Worm (Caenorhabditis elegans): ENCODE measurements around the gene F14F8.9.

F14F8.9 gene

DNA sequence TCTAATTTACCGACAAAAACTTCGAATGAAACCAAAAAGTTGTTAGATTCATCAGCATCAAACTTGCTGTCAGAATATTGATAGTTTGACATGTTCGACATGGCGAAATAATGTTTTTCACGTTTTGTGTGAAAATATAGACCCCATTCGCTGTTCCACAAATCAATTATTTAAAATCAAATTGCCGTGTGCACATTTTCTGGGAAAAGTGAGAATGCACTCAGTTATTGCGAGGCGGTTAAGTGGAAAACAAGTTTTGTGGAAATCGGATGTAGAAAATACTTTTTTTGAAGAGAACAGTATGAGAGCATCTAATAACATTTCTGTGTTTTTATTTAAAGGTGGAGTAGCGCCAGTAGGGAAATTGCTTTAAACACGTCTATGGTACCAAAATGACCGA is 25.4 kb upstream of the F14F8.9 start, which contains the start of gene srw-42:
Gene srw-42 (minus strand): TSS at position 101 of the 400 bp plus-strand sequence.
- no peak for TF ChIP-seq scrt-1 (GFP tag; IDR thresholded peaks at IDR 0.05)
- no peak for TF ChIP-seq F13C5.2 (tag; optimal IDR thresholded peaks at IDR 0.05)
- no peak for TF ChIP-seq ceh-13 (GFP tag; optimal IDR thresholded peaks at IDR 0.05)
- no peak for TF ChIP-seq aly-1 (tag; optimal IDR thresholded peaks at IDR 0.05)
- no peak for TF ChIP-seq ama-1 (optimal IDR thresholded peaks at IDR 0.05)
- no peak for TF ChIP-seq flt-1 (GFP tag; IDR thresholded peaks at IDR 0.05)
- TF ChIP-seq B0310.2 (tag; optimal IDR thresholded peaks at IDR 0.05): no peak
- TF ChIP-seq tbx-37 (GFP tag; conservative IDR thresholded peaks at IDR 0.05): no peak
- TF ChIP-seq tra-4 (tag; optimal IDR thresholded peaks at IDR 0.05): no peak
- no peak for TF ChIP-seq ets-7 (tag; optimal IDR thresholded peaks at IDR 0.05)
- no peak for TF ChIP-seq hnd-1 (tag; optimal IDR thresholded peaks at IDR 0.05)
- TF ChIP-seq tbx-11 (GFP tag; IDR thresholded peaks at IDR 0.05): no peak
- no peak for TF ChIP-seq sea-1 (GFP tag; conservative IDR thresholded peaks at IDR 0.05)
- TF ChIP-seq pes-1 (GFP tag; IDR thresholded peaks at IDR 0.05): no peak
- TF ChIP-seq ceh-36 (tag; optimal IDR thresholded peaks at IDR 0.05): no peak
- no peak for TF ChIP-seq hmbx-1 (tag; optimal IDR thresholded peaks at IDR 0.05)

ce11 chrV:16692988-16693387 is 24.6 kb upstream of the F14F8.9 start:
- TF ChIP-seq hmg-4 (GFP tag; optimal IDR thresholded peaks at IDR 0.05) (no peak), hnd-1 (tag; optimal IDR thresholded peaks at IDR 0.05) (no peak), ceh-36 (tag; optimal IDR thresholded peaks at IDR 0.05) (no peak), tbx-11 (GFP tag; IDR thresholded peaks at IDR 0.05) (no peak), B0310.2 (tag; optimal IDR thresholded peaks at IDR 0.05) (no peak), ceh-13 (GFP tag; optimal IDR thresholded peaks at IDR 0.05) (no peak), ama-1 (optimal IDR thresholded peaks at IDR 0.05) (no peak), ets-7 (tag; optimal IDR thresholded peaks at IDR 0.05) (no peak)

- TF ChIP-seq tra-4 (tag; optimal IDR thresholded peaks at IDR 0.05): no peak
- TF ChIP-seq scrt-1 (GFP tag; IDR thresholded peaks at IDR 0.05): no peak
- no peak for TF ChIP-seq ceh-13 (GFP tag; optimal IDR thresholded peaks at IDR 0.05)
- TF ChIP-seq tbx-11 (GFP tag; IDR thresholded peaks at IDR 0.05): no peak
- no peak for TF ChIP-seq ama-1 (optimal IDR thresholded peaks at IDR 0.05)
- TF ChIP-seq aly-1 (tag; optimal IDR thresholded peaks at IDR 0.05): no peak
- TF ChIP-seq B0310.2 (tag; optimal IDR thresholded peaks at IDR 0.05): no peak
- TF ChIP-seq F13C5.2 (tag; optimal IDR thresholded peaks at IDR 0.05): no peak
- no peak for TF ChIP-seq flt-1 (GFP tag; IDR thresholded peaks at IDR 0.05)
- no peak for TF ChIP-seq hmbx-1 (tag; optimal IDR thresholded peaks at IDR 0.05)
- TF ChIP-seq pes-1 (GFP tag; IDR thresholded peaks at IDR 0.05): no peak
- no peak for TF ChIP-seq ets-7 (tag; optimal IDR thresholded peaks at IDR 0.05)
- TF ChIP-seq hnd-1 (tag; optimal IDR thresholded peaks at IDR 0.05): no peak
- no peak for TF ChIP-seq hmg-4 (GFP tag; optimal IDR thresholded peaks at IDR 0.05)
Observed at ce11 chrV:16687227-16687626, 18.9 kb upstream of the F14F8.9 start, which contains the start of gene srz-102. Gene srz-102, plus strand, starts transcription at chrV:16687527.

- TF ChIP-seq aly-1 (tag; optimal IDR thresholded peaks at IDR 0.05) (no peak), hmg-4 (GFP tag; optimal IDR thresholded peaks at IDR 0.05) (no peak), tbx-11 (GFP tag; IDR thresholded peaks at IDR 0.05) (no peak), flt-1 (GFP tag; IDR thresholded peaks at IDR 0.05) (no peak), scrt-1 (GFP tag; IDR thresholded peaks at IDR 0.05) (no peak), hmbx-1 (tag; optimal IDR thresholded peaks at IDR 0.05) (no peak), F13C5.2 (tag; optimal IDR thresholded peaks at IDR 0.05) (no peak), B0310.2 (tag; optimal IDR thresholded peaks at IDR 0.05) (no peak), ceh-36 (tag; optimal IDR thresholded peaks at IDR 0.05) (no peak), sea-1 (GFP tag; conservative IDR thresholded peaks at IDR 0.05) (no peak), ets-7 (tag; optimal IDR thresholded peaks at IDR 0.05) (no peak), ama-1 (optimal IDR thresholded peaks at IDR 0.05) (no peak), pes-1 (GFP tag; IDR thresholded peaks at IDR 0.05) (no peak), tbx-37 (GFP tag; conservative IDR thresholded peaks at IDR 0.05) (no peak), tra-4 (tag; optimal IDR thresholded peaks at IDR 0.05) (no peak), ceh-13 (GFP tag; optimal IDR thresholded peaks at IDR 0.05) (no peak), hnd-1 (tag; optimal IDR thresholded peaks at IDR 0.05) (no peak)
Observed at ce11 chrV:16685725-16686124, 17.4 kb upstream of the F14F8.9 start, which contains the start of gene srw-43. Gene srw-43, plus strand, starts transcription at chrV:16686025.

- TF ChIP-seq hmg-4 (GFP tag; optimal IDR thresholded peaks at IDR 0.05) (no peak), flt-1 (GFP tag; IDR thresholded peaks at IDR 0.05) (no peak), hmbx-1 (tag; optimal IDR thresholded peaks at IDR 0.05) (no peak), hnd-1 (tag; optimal IDR thresholded peaks at IDR 0.05) (no peak), tra-4 (tag; optimal IDR thresholded peaks at IDR 0.05) (no peak), ceh-36 (tag; optimal IDR thresholded peaks at IDR 0.05) (no peak), scrt-1 (GFP tag; IDR thresholded peaks at IDR 0.05) (no peak), tbx-11 (GFP tag; IDR thresholded peaks at IDR 0.05) (no peak), ets-7 (tag; optimal IDR thresholded peaks at IDR 0.05) (no peak), B0310.2 (tag; optimal IDR thresholded peaks at IDR 0.05) (no peak), ama-1 (optimal IDR thresholded peaks at IDR 0.05) (no peak), tbx-37 (GFP tag; conservative IDR thresholded peaks at IDR 0.05) (no peak), sea-1 (GFP tag; conservative IDR thresholded peaks at IDR 0.05) (no peak), ceh-13 (GFP tag; optimal IDR thresholded peaks at IDR 0.05) (no peak), F13C5.2 (tag; optimal IDR thresholded peaks at IDR 0.05) (no peak), pes-1 (GFP tag; IDR thresholded peaks at IDR 0.05) (no peak), aly-1 (tag; optimal IDR thresholded peaks at IDR 0.05) (no peak)
Observed at ce11 chrV:16683359-16683758, 15.0 kb upstream of the F14F8.9 start.

DNA sequence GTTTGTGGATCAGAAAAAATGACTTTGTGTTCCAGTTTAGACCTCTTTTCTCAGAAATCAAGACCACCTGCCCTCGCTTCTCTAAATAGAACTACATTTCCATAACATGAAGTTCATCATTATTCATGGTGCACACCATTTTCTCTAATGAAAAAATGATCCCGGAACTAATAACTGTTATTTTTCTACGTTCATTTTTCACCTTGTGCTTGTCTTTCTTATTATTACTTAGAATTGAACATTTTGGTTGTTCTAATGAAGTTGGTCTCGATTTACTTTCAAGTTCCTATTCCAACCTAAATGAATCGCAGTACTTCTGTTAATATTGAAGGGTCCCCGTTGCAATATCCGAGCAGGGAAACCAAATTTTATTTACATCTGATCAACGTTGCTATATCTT is 14.5 kb upstream of the F14F8.9 start, which contains the start of gene srw-36:
Gene srw-36 (plus strand): TSS at position 301 of the 400 bp plus-strand sequence.
- TF ChIP-seq ets-7 (tag; optimal IDR thresholded peaks at IDR 0.05) (no peak), tra-4 (tag; optimal IDR thresholded peaks at IDR 0.05) (no peak), ama-1 (optimal IDR thresholded peaks at IDR 0.05) (no peak), pes-1 (GFP tag; IDR thresholded peaks at IDR 0.05) (no peak), ceh-13 (GFP tag; optimal IDR thresholded peaks at IDR 0.05) (no peak), hmbx-1 (tag; optimal IDR thresholded peaks at IDR 0.05) (no peak), flt-1 (GFP tag; IDR thresholded peaks at IDR 0.05) (no peak), tbx-37 (GFP tag; conservative IDR thresholded peaks at IDR 0.05) (no peak), aly-1 (tag; optimal IDR thresholded peaks at IDR 0.05) (no peak), hmg-4 (GFP tag; optimal IDR thresholded peaks at IDR 0.05) (no peak), B0310.2 (tag; optimal IDR thresholded peaks at IDR 0.05) (no peak), sea-1 (GFP tag; conservative IDR thresholded peaks at IDR 0.05) (no peak), scrt-1 (GFP tag; IDR thresholded peaks at IDR 0.05) (no peak), F13C5.2 (tag; optimal IDR thresholded peaks at IDR 0.05) (no peak), ceh-36 (tag; optimal IDR thresholded peaks at IDR 0.05) (no peak), hnd-1 (tag; optimal IDR thresholded peaks at IDR 0.05) (no peak)

DNA sequence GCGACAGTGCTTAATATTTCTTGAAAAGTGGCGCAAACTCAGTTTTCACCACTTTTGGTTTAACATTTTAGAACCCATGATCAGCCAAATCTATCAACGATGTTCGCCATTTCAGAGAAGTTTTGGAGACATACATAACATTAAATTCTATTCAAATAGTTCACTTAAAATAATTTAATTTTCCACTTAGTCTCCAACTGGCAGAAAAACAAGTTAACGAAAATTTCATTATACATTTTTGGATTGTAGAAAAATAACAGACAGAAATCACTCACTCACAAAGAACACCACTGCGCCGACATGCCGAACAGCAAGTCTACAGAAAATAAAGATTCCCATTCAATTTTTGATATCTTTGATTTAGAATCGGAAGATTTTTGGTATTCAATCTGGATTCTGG is 11.6 kb upstream of the F14F8.9 start, which contains the start of gene srw-44:
Gene srw-44 (plus strand): TSS at position 301 of the 400 bp plus-strand sequence.
- TF ChIP-seq B0310.2 (tag; optimal IDR thresholded peaks at IDR 0.05) (no peak), sea-1 (GFP tag; conservative IDR thresholded peaks at IDR 0.05) (no peak), hmg-4 (GFP tag; optimal IDR thresholded peaks at IDR 0.05) (no peak), tbx-11 (GFP tag; IDR thresholded peaks at IDR 0.05) (no peak), pes-1 (GFP tag; IDR thresholded peaks at IDR 0.05) (no peak), tra-4 (tag; optimal IDR thresholded peaks at IDR 0.05) (no peak), ets-7 (tag; optimal IDR thresholded peaks at IDR 0.05) (no peak), hmbx-1 (tag; optimal IDR thresholded peaks at IDR 0.05) (no peak), scrt-1 (GFP tag; IDR thresholded peaks at IDR 0.05) (no peak), aly-1 (tag; optimal IDR thresholded peaks at IDR 0.05) (no peak)

Measured in whole organism, early embryonic.